Worm (Caenorhabditis elegans): Measurements from ENCODE around the gene glb-2.

DNA sequence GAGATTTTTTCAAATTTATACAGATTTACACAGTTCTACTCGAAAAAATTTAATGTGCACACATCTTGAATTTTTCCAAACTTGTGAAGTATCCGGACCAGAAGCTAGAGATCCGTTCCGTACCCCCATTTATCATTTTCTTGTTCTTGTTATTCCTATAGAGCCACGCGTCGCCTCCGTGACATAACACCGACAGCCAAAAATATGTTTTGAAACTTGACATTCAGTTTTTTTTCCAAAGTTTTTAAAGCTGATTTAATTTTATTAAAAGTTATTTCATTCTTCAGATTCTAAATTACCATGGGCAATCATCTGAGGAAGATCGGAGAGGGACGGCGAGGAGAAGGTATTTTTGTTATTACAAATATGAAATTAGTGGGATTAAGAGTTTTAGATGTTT is 12.9 kb downstream of the glb-2 start, which contains the start of gene D2024.18:
- TF ChIP-seq sox-4 (tag; optimal IDR thresholded peaks at IDR 0.05): no peak
- TF ChIP-seq hlh-30 (tag; optimal IDR thresholded peaks at IDR 0.05; ENCODE audit: insufficient read depth): no peak
- no peak for TF ChIP-seq ama-1 (optimal IDR thresholded peaks at IDR 0.05)
- no peak for TF ChIP-seq gmeb-2 (tag; optimal IDR thresholded peaks at IDR 0.05)
- TF ChIP-seq tbx-2 (tag; optimal IDR thresholded peaks at IDR 0.05): no peak
